Fruit fly (Drosophila melanogaster): ENCODE data around the gene CG17752.

CG17752 gene

dm6 chr3R:19602996-19603395 lies 7.0 kb upstream of the CG17752 start, which contains the start of gene CG7342:
CG7342 (plus strand) TSS chr3R:19603375.
- TF ChIP-seq Myc (optimal IDR thresholded peaks at IDR 0.05) (no peak), h (optimal IDR thresholded peaks at IDR 0.05) (no peak), ttk (optimal IDR thresholded peaks at IDR 0.05) (no peak), insv (optimal IDR thresholded peaks at IDR 0.05) (no peak), Sin3A (optimal IDR thresholded peaks at IDR 0.05) (no peak), psq (optimal IDR thresholded peaks at IDR 0.05) (no peak)

dm6 chr3R:19606954-19607353 lies 3.1 kb upstream of the CG17752 start, which contains the start of gene CG17751:
CG17751 (plus strand) TSS chr3R:19607254.
- TF ChIP-seq ttk (optimal IDR thresholded peaks at IDR 0.05) (no peak), psq (optimal IDR thresholded peaks at IDR 0.05) (no peak), insv (optimal IDR thresholded peaks at IDR 0.05) (no peak), h (optimal IDR thresholded peaks at IDR 0.05) (no peak), Sin3A (optimal IDR thresholded peaks at IDR 0.05) (no peak), Myc (optimal IDR thresholded peaks at IDR 0.05) (no peak)

DNA sequence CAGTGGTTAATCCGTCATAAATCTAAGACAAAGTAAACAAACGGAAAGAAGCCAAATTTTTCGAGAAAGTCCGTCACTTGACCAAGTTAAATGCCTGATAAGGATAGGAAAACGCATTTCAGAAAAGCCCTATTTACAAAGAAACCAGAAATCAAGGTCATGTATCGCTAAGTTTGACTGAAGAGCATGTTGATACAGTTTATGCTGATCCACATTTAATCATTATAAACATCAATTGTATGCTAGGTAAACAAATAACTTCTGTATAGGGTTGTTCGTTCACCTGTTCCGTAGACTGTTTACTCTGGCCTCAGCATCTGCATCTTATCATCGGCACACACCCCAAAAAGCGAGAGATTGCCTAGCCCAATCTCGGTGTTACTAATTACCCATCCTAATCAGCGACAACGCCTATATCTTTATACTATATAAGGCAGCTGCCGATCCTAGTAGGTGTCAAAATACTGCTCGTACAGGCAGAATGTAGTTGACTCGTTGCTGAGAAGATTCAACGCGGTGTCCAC lies 2.9 kb downstream of the CG17752 start, which contains the start of gene CG16727:
TSS of gene CG16727 (plus strand) at position 474 of the 524 bp plus-strand sequence.
- no peak for TF ChIP-seq insv (optimal IDR thresholded peaks at IDR 0.05)
- no peak for TF ChIP-seq h (optimal IDR thresholded peaks at IDR 0.05)
- TF ChIP-seq ttk (optimal IDR thresholded peaks at IDR 0.05), result no peak
- no peak for TF ChIP-seq Sin3A (optimal IDR thresholded peaks at IDR 0.05)
- no peak for TF ChIP-seq psq (optimal IDR thresholded peaks at IDR 0.05)
- TF ChIP-seq Myc (optimal IDR thresholded peaks at IDR 0.05), result no peak

DNA sequence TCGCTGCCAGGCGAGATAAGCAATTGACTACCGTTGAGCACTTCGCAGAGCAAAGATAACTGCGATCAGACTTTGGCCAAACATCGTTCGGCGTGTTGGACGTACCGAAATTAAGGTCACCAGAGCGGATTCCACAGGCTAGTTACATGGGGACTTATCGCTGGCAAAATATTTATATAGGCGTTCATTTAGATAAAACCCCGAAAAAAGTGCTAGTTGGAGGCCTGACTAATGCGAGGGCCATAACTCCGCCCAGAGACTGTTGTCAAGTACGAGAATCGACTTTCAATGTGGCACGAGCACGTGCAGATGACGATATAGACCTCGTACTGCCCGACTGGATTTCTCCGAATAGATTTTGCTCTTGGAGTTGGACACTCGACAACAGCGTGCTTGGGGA lies 9.9 kb downstream of the CG17752 start:
- TF ChIP-seq psq (optimal IDR thresholded peaks at IDR 0.05) (no peak), Sin3A (optimal IDR thresholded peaks at IDR 0.05) (no peak), insv (optimal IDR thresholded peaks at IDR 0.05) (no peak), ttk (optimal IDR thresholded peaks at IDR 0.05) (no peak), h (optimal IDR thresholded peaks at IDR 0.05) (no peak), Myc (optimal IDR thresholded peaks at IDR 0.05) (no peak)

- TF ChIP-seq Myc (optimal IDR thresholded peaks at IDR 0.05), result no peak
- no peak for TF ChIP-seq h (optimal IDR thresholded peaks at IDR 0.05)
- no peak for TF ChIP-seq ttk (optimal IDR thresholded peaks at IDR 0.05)
- TF ChIP-seq psq (optimal IDR thresholded peaks at IDR 0.05), result no peak
- no peak for TF ChIP-seq Sin3A (optimal IDR thresholded peaks at IDR 0.05)
- no peak for TF ChIP-seq insv (optimal IDR thresholded peaks at IDR 0.05)
These were observed 10.9 kb downstream of the CG17752 start for dm6 chr3R:19620953-19621352.

- no peak for TF ChIP-seq insv (optimal IDR thresholded peaks at IDR 0.05)
- no peak for TF ChIP-seq h (optimal IDR thresholded peaks at IDR 0.05)
- TF ChIP-seq Sin3A (optimal IDR thresholded peaks at IDR 0.05), result no peak
- TF ChIP-seq Myc (optimal IDR thresholded peaks at IDR 0.05), result no peak
These were observed 12.0 kb downstream of the CG17752 start for dm6 chr3R:19622005-19622404.

- no peak for TF ChIP-seq insv (optimal IDR thresholded peaks at IDR 0.05)
- TF ChIP-seq ttk (optimal IDR thresholded peaks at IDR 0.05), result no peak
- TF ChIP-seq h (optimal IDR thresholded peaks at IDR 0.05), result no peak
- no peak for TF ChIP-seq Sin3A (optimal IDR thresholded peaks at IDR 0.05)
- no peak for TF ChIP-seq psq (optimal IDR thresholded peaks at IDR 0.05)
- no peak for TF ChIP-seq Myc (optimal IDR thresholded peaks at IDR 0.05)
These were observed 13.6 kb downstream of the CG17752 start for dm6 chr3R:19623606-19624005.

DNA sequence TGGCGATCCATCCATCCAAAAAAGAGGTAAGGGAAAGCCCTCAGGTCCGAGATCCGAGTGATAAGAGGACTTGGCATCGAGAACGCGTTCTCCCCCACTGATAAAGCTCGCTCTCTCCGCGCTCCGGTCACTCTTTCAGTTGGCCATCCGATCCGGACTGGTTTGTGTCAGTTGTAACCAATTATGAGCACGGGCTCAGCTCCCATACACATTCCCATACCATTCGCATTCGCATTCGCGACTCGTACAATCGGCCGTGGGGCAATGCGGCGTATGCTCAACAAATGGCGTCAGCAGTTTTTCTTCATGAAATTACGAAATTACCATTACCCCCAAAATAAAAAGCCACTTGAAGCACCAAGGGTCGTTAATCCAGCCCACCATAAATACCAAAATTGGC lies 14.5 kb downstream of the CG17752 start:
- no peak for TF ChIP-seq ttk (optimal IDR thresholded peaks at IDR 0.05)
- TF ChIP-seq Sin3A (optimal IDR thresholded peaks at IDR 0.05), result no peak
- no peak for TF ChIP-seq h (optimal IDR thresholded peaks at IDR 0.05)

dm6 chr3R:19625300-19626230 lies 15.5 kb downstream of the CG17752 start:
- TF ChIP-seq insv (optimal IDR thresholded peaks at IDR 0.05), result no peak
- TF ChIP-seq h (optimal IDR thresholded peaks at IDR 0.05), result no peak
- no peak for TF ChIP-seq Myc (optimal IDR thresholded peaks at IDR 0.05)
- no peak for TF ChIP-seq psq (optimal IDR thresholded peaks at IDR 0.05)
- no peak for TF ChIP-seq ttk (optimal IDR thresholded peaks at IDR 0.05)
- TF ChIP-seq Sin3A (optimal IDR thresholded peaks at IDR 0.05), result no peak

dm6 chr3R:19627792-19628522 lies 17.9 kb downstream of the CG17752 start:
- no peak for TF ChIP-seq h (optimal IDR thresholded peaks at IDR 0.05)
- no peak for TF ChIP-seq Sin3A (optimal IDR thresholded peaks at IDR 0.05)
- TF ChIP-seq Myc (optimal IDR thresholded peaks at IDR 0.05), result no peak
- no peak for TF ChIP-seq insv (optimal IDR thresholded peaks at IDR 0.05)
- TF ChIP-seq psq (optimal IDR thresholded peaks at IDR 0.05), result no peak
- TF ChIP-seq ttk (optimal IDR thresholded peaks at IDR 0.05), result no peak

DNA sequence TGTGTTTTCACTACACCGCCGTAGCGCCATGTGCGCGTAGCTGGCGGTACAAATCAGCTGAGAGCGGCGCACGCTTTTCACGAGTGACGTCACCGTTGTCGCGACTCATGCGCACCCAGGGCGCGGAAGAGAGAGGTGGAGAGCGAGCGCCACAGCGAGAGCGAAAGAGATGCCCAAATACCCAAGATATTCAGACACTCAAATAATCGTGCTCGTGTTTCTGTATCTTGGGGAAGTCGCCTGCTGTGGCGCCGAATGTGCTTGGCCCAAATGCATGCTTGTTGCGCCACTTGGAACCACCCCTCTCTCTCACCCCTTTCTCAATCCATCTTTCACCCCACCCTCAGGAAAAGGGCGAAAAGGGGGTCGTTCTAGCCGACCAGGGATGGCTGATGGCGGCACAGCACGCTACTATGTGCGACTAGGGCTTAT lies 22.7 kb downstream of the CG17752 start, which contains the start of gene CG6231:
TSS of gene CG6231 (minus strand) at position 34 of the 432 bp plus-strand sequence.
- TF ChIP-seq psq (optimal IDR thresholded peaks at IDR 0.05), result no peak
- no peak for TF ChIP-seq Sin3A (optimal IDR thresholded peaks at IDR 0.05)
- no peak for TF ChIP-seq h (optimal IDR thresholded peaks at IDR 0.05)
- TF ChIP-seq ttk (optimal IDR thresholded peaks at IDR 0.05), result no peak
- no peak for TF ChIP-seq Myc (optimal IDR thresholded peaks at IDR 0.05)
- TF ChIP-seq insv (optimal IDR thresholded peaks at IDR 0.05), result no peak

DNA sequence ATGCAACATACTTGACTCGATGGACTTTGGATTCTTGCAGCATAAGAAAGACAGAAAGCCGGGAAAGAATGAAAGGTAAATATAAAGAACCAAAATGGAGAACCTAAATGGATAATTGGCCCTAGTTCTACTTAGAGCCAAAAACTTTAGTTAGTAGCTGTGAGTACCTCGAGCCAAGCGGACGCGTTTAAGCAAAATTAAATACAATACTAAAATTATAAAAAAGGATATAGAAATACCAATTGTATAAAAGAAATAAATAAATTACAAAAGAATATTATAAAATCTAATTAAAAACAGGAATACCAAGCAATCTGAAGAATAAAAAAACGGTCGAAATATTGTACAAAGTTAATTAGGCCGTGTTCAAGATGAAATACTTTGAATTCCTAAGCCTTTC lies 24.6 kb downstream of the CG17752 start, which contains the start of gene CG34138:
TSS of gene CG34138 (plus strand) at position 301 of the 400 bp plus-strand sequence.
- TF ChIP-seq psq (optimal IDR thresholded peaks at IDR 0.05) (no peak), Myc (optimal IDR thresholded peaks at IDR 0.05) (no peak), ttk (optimal IDR thresholded peaks at IDR 0.05) (no peak), h (optimal IDR thresholded peaks at IDR 0.05) (no peak), Sin3A (optimal IDR thresholded peaks at IDR 0.05) (no peak), insv (optimal IDR thresholded peaks at IDR 0.05) (no peak)
